Worm (Caenorhabditis elegans): ENCODE data around the gene K07E3.2.

The K07E3.2 gene

ce11 chrX:8089266-8089909 lies 14.7 kb upstream of the K07E3.2 start (continued):
- peak; percentile 10 for TF ChIP-seq jun-1 (tag; optimal IDR thresholded peaks at IDR 0.05)
- TF ChIP-seq fkh-4 (tag; optimal IDR thresholded peaks at IDR 0.05; ENCODE audit: borderline replicate concordance): no peak
- no peak for TF ChIP-seq fkh-8 (tag; optimal IDR thresholded peaks at IDR 0.05)
- TF ChIP-seq vab-15 (tag; optimal IDR thresholded peaks at IDR 0.05): no peak
- TF ChIP-seq aha-1 (tag; optimal IDR thresholded peaks at IDR 0.05): no peak
- TF ChIP-seq pax-3 (tag; optimal IDR thresholded peaks at IDR 0.05): no peak
- no peak for TF ChIP-seq ets-5 (GFP tag; IDR thresholded peaks at IDR 0.05)
- no peak for TF ChIP-seq lin-15B (tag; optimal IDR thresholded peaks at IDR 0.05)
- no peak for TF ChIP-seq nhr-11 (tag; optimal IDR thresholded peaks at IDR 0.05)
- no peak for TF ChIP-seq xbp-1 (tag; optimal IDR thresholded peaks at IDR 0.05)
- no peak for TF ChIP-seq lin-13 (GFP tag; optimal IDR thresholded peaks at IDR 0.05)
- TF ChIP-seq lin-14 (GFP tag; optimal IDR thresholded peaks at IDR 0.05): peak; percentile 43
- peak; percentile 17; the same call in 1 of the 2 replicates for TF ChIP-seq grh-1 (GFP tag; IDR thresholded peaks at IDR 0.05)
- peak; percentile 44 for TF ChIP-seq blmp-1 (tag; optimal IDR thresholded peaks at IDR 0.05)

ce11 chrX:8089916-8090315 lies 14.2 kb upstream of the K07E3.2 start:
- TF ChIP-seq blmp-1 (tag; optimal IDR thresholded peaks at IDR 0.05): peak; percentile 71
- no peak for TF ChIP-seq C34B4.2 (tag; optimal IDR thresholded peaks at IDR 0.05)
- TF ChIP-seq snu-23 (GFP tag; optimal IDR thresholded peaks at IDR 0.05): peak; percentile 51
- TF ChIP-seq nhr-84 (tag; optimal IDR thresholded peaks at IDR 0.05): no peak
- TF ChIP-seq mab-9 (GFP tag; IDR thresholded peaks at IDR 0.05): no peak
- TF ChIP-seq tlp-1 (tag; optimal IDR thresholded peaks at IDR 0.05): no peak
- no peak for TF ChIP-seq mef-2 (tag; optimal IDR thresholded peaks at IDR 0.05)
- TF ChIP-seq xbp-1 (tag; optimal IDR thresholded peaks at IDR 0.05): peak; percentile 17
- peak; percentile 81 for TF ChIP-seq sox-4 (tag; optimal IDR thresholded peaks at IDR 0.05)
- TF ChIP-seq ces-1 (GFP tag; optimal IDR thresholded peaks at IDR 0.05): no peak
- TF ChIP-seq elt-3 (tag; optimal IDR thresholded peaks at IDR 0.05): peak in 4 of 6 experiments; percentile 16 to 60 (median 26)
- TF ChIP-seq sup-37 (GFP tag; optimal IDR thresholded peaks at IDR 0.05): no peak
- TF ChIP-seq hpl-2 (GFP tag; optimal IDR thresholded peaks at IDR 0.05): no peak
- no peak for TF ChIP-seq ztf-11 (tag; optimal IDR thresholded peaks at IDR 0.05)
- peak; percentile 81 for TF ChIP-seq nhr-71 (tag; optimal IDR thresholded peaks at IDR 0.05)
- TF ChIP-seq ztf-4 (tag; optimal IDR thresholded peaks at IDR 0.05): peak; percentile 20
- TF ChIP-seq ceh-90 (tag; optimal IDR thresholded peaks at IDR 0.05): no peak
- TF ChIP-seq mdl-1 (tag; optimal IDR thresholded peaks at IDR 0.05): peak in 1 of 2 experiments; percentile 37
- TF ChIP-seq nhr-85 (tag): peak; percentile 73
- peak; percentile 73 for TF ChIP-seq nhr-20 (tag; optimal IDR thresholded peaks at IDR 0.05)
- no peak for TF ChIP-seq efl-3 (GFP tag; optimal IDR thresholded peaks at IDR 0.05)
- TF ChIP-seq alr-1 (tag; optimal IDR thresholded peaks at IDR 0.05; ENCODE audit: borderline replicate concordance): no peak
- TF ChIP-seq tbx-2 (tag; optimal IDR thresholded peaks at IDR 0.05): peak; percentile 41
- peak in 1 of 3 experiments; percentile 7 for TF ChIP-seq ceh-82 (tag; optimal IDR thresholded peaks at IDR 0.05)
- no peak for TF ChIP-seq lir-3 (tag; optimal IDR thresholded peaks at IDR 0.05; ENCODE audit: poor library complexity)
- TF ChIP-seq C04F5.9 (tag; optimal IDR thresholded peaks at IDR 0.05): no peak
- TF ChIP-seq unc-130 (tag; optimal IDR thresholded peaks at IDR 0.05): no peak
- peak; percentile 14 to 52 for TF ChIP-seq lsy-2 (tag; optimal IDR thresholded peaks at IDR 0.05)
- no peak for TF ChIP-seq unc-86 (tag; optimal IDR thresholded peaks at IDR 0.05)
- peak; percentile 8 for TF ChIP-seq mep-1 (tag; optimal IDR thresholded peaks at IDR 0.05)
- peak; percentile 88 for TF ChIP-seq fkh-8 (tag; optimal IDR thresholded peaks at IDR 0.05)
- TF ChIP-seq ceh-8 (GFP tag; optimal IDR thresholded peaks at IDR 0.05): no peak
- peak; percentile 11 for TF ChIP-seq rnt-1 (tag; optimal IDR thresholded peaks at IDR 0.05)
- peak; percentile 8 for TF ChIP-seq elt-2 (tag; optimal IDR thresholded peaks at IDR 0.05)
- TF ChIP-seq lin-14 (GFP tag; optimal IDR thresholded peaks at IDR 0.05): peak; percentile 69
- TF ChIP-seq Y116A8C.19 (tag; optimal IDR thresholded peaks at IDR 0.05; ENCODE audit: borderline replicate concordance): no peak
- no peak for TF ChIP-seq C16A3.4 (tag; optimal IDR thresholded peaks at IDR 0.05)
- TF ChIP-seq pag-3 (tag; optimal IDR thresholded peaks at IDR 0.05; ENCODE audit: borderline replicate concordance, insufficient read depth): no peak
- TF ChIP-seq lin-39 (tag; optimal IDR thresholded peaks at IDR 0.05): no peak
- TF ChIP-seq pax-3 (tag; optimal IDR thresholded peaks at IDR 0.05): peak; percentile 68
- TF ChIP-seq fkh-10 (GFP tag; optimal IDR thresholded peaks at IDR 0.05): peak; percentile 44

Measured in whole organism, L1 larva.